Worm (Caenorhabditis elegans): Measurements from ENCODE around the gene srx-136.

- TF ChIP-seq R02D3.7 (tag; optimal IDR thresholded peaks at IDR 0.05) (no peak), fos-1 (tag; optimal IDR thresholded peaks at IDR 0.05) (no peak), nhr-77 (tag; optimal IDR thresholded peaks at IDR 0.05) (no peak), nhr-11 (tag; optimal IDR thresholded peaks at IDR 0.05) (no peak), dpl-1 (GFP tag; optimal IDR thresholded peaks at IDR 0.05) (no peak), pqm-1 (tag; optimal IDR thresholded peaks at IDR 0.05) (no peak), fkh-10 (GFP tag; optimal IDR thresholded peaks at IDR 0.05) (no peak), pha-4 (GFP tag; IDR thresholded peaks at IDR 0.05) (no peak), pha-4 (tag; optimal IDR thresholded peaks at IDR 0.05) (no peak), Y5F2A.4 (GFP tag; optimal IDR thresholded peaks at IDR 0.05) (no peak)
Measured at ce11 chrV:13830813-13831212, 26.4 kb upstream of the srx-136 start, which contains the start of gene str-165.
